Fruit fly (Drosophila melanogaster): ENCODE data around the gene CG3222.
A peak's percentile ranks its signal among the peaks of the same experiment; 100 is the strongest.

CG3222 gene

DNA sequence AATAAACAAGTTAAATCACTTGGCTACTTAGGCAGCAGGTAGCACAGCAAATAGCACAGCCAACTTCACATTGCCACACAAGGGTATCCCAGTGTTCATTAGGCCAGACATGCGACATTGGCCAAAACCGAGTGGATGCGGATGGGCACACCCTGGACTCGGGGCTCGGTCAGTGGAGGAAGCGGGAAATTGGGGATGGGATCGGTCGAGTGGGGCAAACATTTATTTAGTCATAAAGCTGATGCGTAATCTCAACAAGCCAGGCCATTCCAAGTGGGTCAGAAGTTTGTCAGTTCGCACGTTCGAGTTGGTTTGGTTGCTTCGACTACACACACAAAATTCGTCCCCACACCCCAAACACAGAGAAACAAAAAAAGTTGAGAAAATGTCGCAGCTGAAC is at the start of gene CG3222:
CG3222 (plus strand) TSS at position 301 of the 400 bp plus-strand sequence.
- TF ChIP-seq CG6276 (GFP tag; optimal IDR thresholded peaks at IDR 0.05) (no peak), CG9139 (GFP tag; optimal IDR thresholded peaks at IDR 0.05) (no peak), CG11902 (GFP tag; optimal IDR thresholded peaks at IDR 0.05) (no peak), CG10669 (GFP tag; optimal IDR thresholded peaks at IDR 0.05) (no peak), Smox (GFP tag; optimal IDR thresholded peaks at IDR 0.05) (no peak)

DNA sequence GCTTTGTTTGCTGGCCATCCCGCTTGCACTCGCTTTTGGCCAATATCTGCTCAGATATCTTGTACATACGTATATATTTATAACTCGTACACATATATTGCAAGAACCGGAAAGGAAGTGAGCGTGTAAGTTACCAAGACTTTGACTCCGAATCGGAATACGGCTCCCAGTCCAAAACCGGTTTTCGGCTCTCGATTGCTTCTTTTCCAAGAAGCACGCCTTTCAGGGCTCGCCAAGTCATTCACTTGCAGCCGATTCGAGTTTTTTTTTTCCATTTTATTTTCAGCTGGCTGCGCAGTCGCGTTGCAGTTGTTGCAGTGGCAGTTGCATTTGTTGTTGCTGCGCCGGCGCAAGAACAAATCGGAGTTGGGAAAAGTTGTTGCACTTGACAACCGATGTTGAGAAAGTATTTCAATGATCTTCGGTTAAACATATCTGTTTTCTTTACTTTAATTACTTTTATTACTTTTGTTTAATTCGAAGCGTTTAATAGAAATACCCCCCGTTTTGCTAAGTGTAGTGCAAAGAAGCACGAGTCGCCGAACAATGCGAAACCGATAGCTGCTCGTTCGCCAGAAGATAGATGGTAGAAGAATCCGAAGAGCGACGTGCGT is 49.0 kb upstream of the CG3222 start:
- no peak for TF ChIP-seq CG4318 (GFP tag; optimal IDR thresholded peaks at IDR 0.05)
- TF ChIP-seq acj6 (GFP tag; optimal IDR thresholded peaks at IDR 0.05), result peak; percentile 54
- TF ChIP-seq Smox (GFP tag; optimal IDR thresholded peaks at IDR 0.05), result peak; percentile 55
- TF ChIP-seq CG11762 (GFP tag; optimal IDR thresholded peaks at IDR 0.05; ENCODE audit: insufficient read depth), result peak; percentile 43
- no peak for TF ChIP-seq fd85E (GFP tag; optimal IDR thresholded peaks at IDR 0.05)
- TF ChIP-seq Eip75B (GFP tag; optimal IDR thresholded peaks at IDR 0.05), result peak; percentile 76
- TF ChIP-seq Hr39 (GFP tag; optimal IDR thresholded peaks at IDR 0.05), result peak; percentile 34
- peak; percentile 78 for TF ChIP-seq CG10631 (GFP tag; optimal IDR thresholded peaks at IDR 0.05)
- TF ChIP-seq CG11902 (GFP tag; optimal IDR thresholded peaks at IDR 0.05), result peak; percentile 1
- TF ChIP-seq Hr38 (GFP tag; optimal IDR thresholded peaks at IDR 0.05), result no peak
- peak; percentile 94 for TF ChIP-seq CG6163 (GFP tag; IDR thresholded peaks at IDR 0.05)
- TF ChIP-seq CG6276 (GFP tag; optimal IDR thresholded peaks at IDR 0.05), result peak; percentile 41
- peak; percentile 81 for TF ChIP-seq CG10669 (GFP tag; optimal IDR thresholded peaks at IDR 0.05)
- peak; percentile 45 for TF ChIP-seq pdm3 (GFP tag; optimal IDR thresholded peaks at IDR 0.05)
- TF ChIP-seq CG11294 (GFP tag; IDR thresholded peaks at IDR 0.05), result peak; percentile 42
- TF ChIP-seq CG16779 (tag; optimal IDR thresholded peaks at IDR 0.05), result peak; percentile 61
- no peak for TF ChIP-seq fkh (GFP tag; optimal IDR thresholded peaks at IDR 0.05)
- TF ChIP-seq Gug (GFP tag; IDR thresholded peaks at IDR 0.05), result peak; percentile 79
- TF ChIP-seq Met (GFP tag; optimal IDR thresholded peaks at IDR 0.05), result peak; percentile 67
- TF ChIP-seq CG32006 (GFP tag; optimal IDR thresholded peaks at IDR 0.05), result peak; percentile 68
- TF ChIP-seq OdsH (GFP tag; optimal IDR thresholded peaks at IDR 0.05), result peak; percentile 48
- TF ChIP-seq CG15336 (GFP tag; IDR thresholded peaks at IDR 0.05), result peak; percentile 63
- peak; percentile 83 to 91 for TF ChIP-seq ss (GFP tag; optimal IDR thresholded peaks at IDR 0.05)
- TF ChIP-seq lz (GFP tag; optimal IDR thresholded peaks at IDR 0.05), result peak; percentile 51
- TF ChIP-seq Eip78C (GFP tag), result peak; percentile 97
- TF ChIP-seq CG34406 (GFP tag; optimal IDR thresholded peaks at IDR 0.05), result peak; percentile 39
- TF ChIP-seq vri (GFP tag; optimal IDR thresholded peaks at IDR 0.05), result no peak
- peak; percentile 24 for TF ChIP-seq Hr4 (GFP tag; optimal IDR thresholded peaks at IDR 0.05)
- peak; percentile 89 for TF ChIP-seq CG3032 (tag; optimal IDR thresholded peaks at IDR 0.05)
- peak; percentile 62 for TF ChIP-seq cyc (GFP tag; optimal IDR thresholded peaks at IDR 0.05)
- TF ChIP-seq CG6854 (GFP tag; optimal IDR thresholded peaks at IDR 0.05), result no peak
- peak; percentile 51 for TF ChIP-seq Lpt (GFP tag; optimal IDR thresholded peaks at IDR 0.05)
- TF ChIP-seq Blimp-1 (GFP tag; optimal IDR thresholded peaks at IDR 0.05), result no peak
- peak; percentile 61 for TF ChIP-seq Sox14 (GFP tag; optimal IDR thresholded peaks at IDR 0.05)
- peak; percentile 78 for TF ChIP-seq CG3919 (GFP tag; optimal IDR thresholded peaks at IDR 0.05)
- TF ChIP-seq spab (GFP tag; optimal IDR thresholded peaks at IDR 0.05), result peak; percentile 73
- TF ChIP-seq CG6792 (GFP tag; optimal IDR thresholded peaks at IDR 0.05), result peak; percentile 59
- peak; percentile 51 for TF ChIP-seq net (GFP tag; optimal IDR thresholded peaks at IDR 0.05)
- peak; percentile 19 for TF ChIP-seq CG8632 (GFP tag; optimal IDR thresholded peaks at IDR 0.05)
- no peak for TF ChIP-seq Sox102F (GFP tag; optimal IDR thresholded peaks at IDR 0.05)
- peak; percentile 63 for TF ChIP-seq CG7368 (GFP tag; optimal IDR thresholded peaks at IDR 0.05)
- TF ChIP-seq CG1621 (tag; optimal IDR thresholded peaks at IDR 0.05), result peak; percentile 58
- TF ChIP-seq Ets21C (GFP tag; optimal IDR thresholded peaks at IDR 0.05), result peak; percentile 27
- peak; percentile 13 for TF ChIP-seq dac (GFP tag; optimal IDR thresholded peaks at IDR 0.05)
- TF ChIP-seq Sox15 (GFP tag; optimal IDR thresholded peaks at IDR 0.05), result no peak
- TF ChIP-seq CG8119 (GFP tag; IDR thresholded peaks at IDR 0.05), result peak; percentile 75
- peak; percentile 73 for TF ChIP-seq topi (GFP tag; optimal IDR thresholded peaks at IDR 0.05)
- peak; percentile 60 for TF ChIP-seq CG9139 (GFP tag; optimal IDR thresholded peaks at IDR 0.05)
- peak; percentile 46 for TF ChIP-seq CG8319 (GFP tag; optimal IDR thresholded peaks at IDR 0.05)

All from whole organism, prepupa.